Worm (Caenorhabditis elegans) whole organism, L4 larva: ENCODE data around the gene fkh-8.

Source experiments
- F10B5.3 ChIP-seq: sonication (generic microtip); optimal IDR thresholded peaks from 2 replicates; lab custom pipeline; 2016; ENCODE audit warnings: mild to moderate bottlenecking, missing genetic modification characterization, missing compliant biosample characterization
- R02D3.7 ChIP-seq: fragments of 150-350 bp; sonication (generic microtip); optimal IDR thresholded peaks from 3 replicates; lab custom pipeline; 2014; ENCODE audit warnings: missing biosample characterization, missing genetic modification characterization
- Y48G9A.11 ChIP-seq: fragments of 200-800 bp; sonication (Bioruptor generic); IDR thresholded peaks from 2 replicates; pipeline ENCODE4 v1.3.6; 2022; ENCODE audit warnings: missing genetic modification reagents, missing genetic modification characterization, missing compliant biosample characterization
- aha-1 ChIP-seq: fragments of 150-350 bp; peaks from one replicate; lab custom pipeline; 2014; ENCODE audit warnings: missing biosample characterization, missing genetic modification characterization
- attf-4 ChIP-seq: sonication (generic microtip); optimal IDR thresholded peaks from 3 replicates; lab custom pipeline; 2017; ENCODE audit warnings: missing biosample characterization, missing genetic modification characterization
- ceh-28 ChIP-seq: fragments of 150-350 bp; optimal IDR thresholded peaks from 2 replicates; lab custom pipeline; 2014; ENCODE audit warnings: missing biosample characterization, missing genetic modification reagents, missing genetic modification characterization
- ceh-32 ChIP-seq: sonication (generic microtip); optimal IDR thresholded peaks from 2 replicates; lab custom pipeline; 2016; ENCODE audit warnings: mild to moderate bottlenecking, missing genetic modification characterization, missing compliant biosample characterization; ENCODE audit not compliant: poor library complexity
- ces-1 ChIP-seq: fragments of 150-350 bp; sonication (generic microtip); optimal IDR thresholded peaks from 4 replicates; lab custom pipeline; 2014; ENCODE audit warnings: missing biosample characterization, missing genetic modification reagents, missing genetic modification characterization
- daf-16 ChIP-seq, 3 experiments: sonication (generic microtip); optimal IDR thresholded peaks; 2 replicates each; lab custom pipeline; 2016 to 2017; ENCODE audit warnings: missing genetic modification characterization in 3 of 3, missing genetic modification reagents in 3 of 3, mild to moderate bottlenecking in 2 of 3, missing compliant biosample characterization in 2 of 3, missing biosample characterization in 1 of 3, moderate library complexity in 1 of 3
- dmd-6 ChIP-seq: fragments of 200-800 bp; sonication (Bioruptor generic); IDR thresholded peaks from 2 replicates; pipeline ENCODE4 v1.3.6; 2022; ENCODE audit warnings: missing genetic modification reagents, missing genetic modification characterization, missing compliant biosample characterization
- dpl-1 ChIP-seq: fragments of 150-350 bp; optimal IDR thresholded peaks from 2 replicates; lab custom pipeline; 2014; ENCODE audit warnings: missing biosample characterization, missing genetic modification reagents, missing genetic modification characterization
- dve-1 ChIP-seq: sonication (generic microtip); optimal IDR thresholded peaks from 2 replicates; lab custom pipeline; 2017; ENCODE audit warnings: antibody characterized with exemption, mild to moderate bottlenecking, missing genetic modification characterization, missing compliant biosample characterization; ENCODE audit not compliant: insufficient read depth
- fkh-10 ChIP-seq: fragments of 150-350 bp; optimal IDR thresholded peaks from 2 replicates; lab custom pipeline; 2014; ENCODE audit warnings: missing biosample characterization, missing genetic modification reagents, missing genetic modification characterization
- fos-1 ChIP-seq: fragments of 150-350 bp; optimal IDR thresholded peaks from 2 replicates; lab custom pipeline; 2014; ENCODE audit warnings: missing biosample characterization, missing genetic modification characterization
- gei-8 ChIP-seq: fragments of 200-800 bp; sonication (Bioruptor generic); optimal IDR thresholded peaks from 2 replicates; lab custom pipeline; 2018; ENCODE audit warnings: mild to moderate bottlenecking, missing genetic modification characterization, missing compliant biosample characterization
- hif-1 ChIP-seq, 2 experiments: sonication (generic microtip); optimal IDR thresholded peaks; 2 replicates each; lab custom pipeline; 2016 to 2017; ENCODE audit warnings: missing compliant biosample characterization in 2 of 2, missing genetic modification characterization in 2 of 2, missing genetic modification reagents in 2 of 2, missing genotype in 2 of 2, mild to moderate bottlenecking in 1 of 2
- lim-7 ChIP-seq: fragments of 200-800 bp; sonication (Bioruptor generic); IDR thresholded peaks from 2 replicates; pipeline ENCODE4 v1.3.6; 2022; ENCODE audit warnings: missing genetic modification characterization, missing compliant biosample characterization
- lin-1 ChIP-seq: fragments of 200-800 bp; sonication (Bioruptor generic); IDR thresholded peaks from 2 replicates; pipeline ENCODE4 v1.3.6; 2022; ENCODE audit warnings: missing genetic modification reagents, missing genetic modification characterization, missing compliant biosample characterization
- mdl-1 ChIP-seq, 2 experiments: fragments of 150-350 bp in 1 of 2; sonication (generic microtip) in 1 of 2; optimal IDR thresholded peaks; 2 replicates each; lab custom pipeline; 2014 to 2017; ENCODE audit warnings: missing biosample characterization in 2 of 2, missing genetic modification characterization in 2 of 2
- mep-1 ChIP-seq: fragments of 150-350 bp; sonication (generic microtip); optimal IDR thresholded peaks from 3 replicates; lab custom pipeline; 2014; ENCODE audit warnings: missing biosample characterization, missing genetic modification characterization
- mes-2 ChIP-seq: sonication (generic microtip); optimal IDR thresholded peaks from 2 replicates; lab custom pipeline; 2016; ENCODE audit warnings: missing genotype, mild to moderate bottlenecking, missing genetic modification characterization, missing compliant biosample characterization; ENCODE audit not compliant: poor library complexity, severe bottlenecking
- nhr-11 ChIP-seq: fragments of 150-350 bp; optimal IDR thresholded peaks from 2 replicates; lab custom pipeline; 2014; ENCODE audit warnings: missing biosample characterization, missing genetic modification characterization
- nhr-25 ChIP-seq: sonication (generic microtip); optimal IDR thresholded peaks from 2 replicates; lab custom pipeline; 2017; ENCODE audit warnings: missing genetic modification characterization, mild to moderate bottlenecking, missing compliant biosample characterization, antibody characterized with exemption, moderate library complexity, borderline replicate concordance; ENCODE audit not compliant: insufficient read depth
- nhr-41 ChIP-seq: fragments of 200-800 bp; sonication (Bioruptor generic); IDR thresholded peaks from 2 replicates; pipeline ENCODE4 v1.3.6; 2022; ENCODE audit warnings: missing genetic modification reagents, missing genetic modification characterization, missing compliant biosample characterization
- nhr-48 ChIP-seq: sonication (generic microtip); optimal IDR thresholded peaks from 2 replicates; lab custom pipeline; 2016; ENCODE audit warnings: mild to moderate bottlenecking, missing genetic modification characterization, missing compliant biosample characterization
- nhr-6 ChIP-seq: fragments of 150-350 bp; optimal IDR thresholded peaks from 2 replicates; lab custom pipeline; 2014; ENCODE audit warnings: missing biosample characterization, missing genetic modification characterization
- nhr-76 ChIP-seq: fragments of 150-350 bp; optimal IDR thresholded peaks from 2 replicates; lab custom pipeline; 2014; ENCODE audit warnings: missing biosample characterization, missing genetic modification characterization
- pha-4 ChIP-seq, 2 experiments: fragments of 150-350 bp in 1 of 2; fragments of 200-800 bp in 1 of 2; sonication (Bioruptor generic) in 1 of 2; IDR thresholded peaks in 1 of 2; optimal IDR thresholded peaks in 1 of 2; 2 replicates each; pipeline versions ENCODE4 v1.3.6 to Lab custom; 2014 to 2022; ENCODE audit warnings: missing genetic modification characterization in 2 of 2, missing genetic modification reagents in 2 of 2, missing biosample characterization in 1 of 2, missing compliant biosample characterization in 1 of 2
- pqm-1 ChIP-seq: sonication (generic microtip); optimal IDR thresholded peaks from 2 replicates; lab custom pipeline; 2017; ENCODE audit warnings: missing biosample characterization, missing genetic modification characterization
- sdz-12 ChIP-seq: fragments of 200-800 bp; sonication (Bioruptor generic); optimal IDR thresholded peaks from 2 replicates; lab custom pipeline; 2018; ENCODE audit warnings: mild to moderate bottlenecking, missing genetic modification characterization, missing compliant biosample characterization
- set-16 ChIP-seq: fragments of 200-800 bp; sonication (Bioruptor generic); IDR thresholded peaks from 2 replicates; pipeline ENCODE4 v1.3.6; 2022; ENCODE audit warnings: missing genetic modification reagents, missing genetic modification characterization, missing compliant biosample characterization
- skn-1 ChIP-seq: fragments of 150-350 bp; optimal IDR thresholded peaks from 2 replicates; lab custom pipeline; 2014; ENCODE audit warnings: missing biosample characterization, missing genetic modification characterization
- spr-1 ChIP-seq: sonication (generic microtip); optimal IDR thresholded peaks from 2 replicates; lab custom pipeline; 2016; ENCODE audit warnings: mild to moderate bottlenecking, missing genetic modification characterization, missing compliant biosample characterization
- unc-62 ChIP-seq, 3 experiments: fragments of 150-350 bp in 1 of 3; sonication (generic microtip); optimal IDR thresholded peaks in 2 of 3; peaks in 1 of 3; 1 replicate in 1 of 3; 2 replicates in 2 of 3; lab custom pipeline; 2014 to 2017; ENCODE audit warnings: missing biosample characterization in 3 of 3, missing genetic modification characterization in 3 of 3, missing genetic modification reagents in 3 of 3, missing genotype in 1 of 3
- zfp-3 ChIP-seq: fragments of 200-800 bp; sonication (Bioruptor generic); conservative IDR thresholded peaks from 2 replicates; pipeline ENCODE4 v1.3.6; 2022; ENCODE audit warnings: missing genetic modification reagents, missing genetic modification characterization, missing compliant biosample characterization
- zip-11 ChIP-seq: fragments of 200-800 bp; sonication (Bioruptor generic); IDR thresholded peaks from 2 replicates; pipeline ENCODE4 v1.3.6; 2022; ENCODE audit warnings: missing genetic modification characterization, missing compliant biosample characterization

Gene fkh-8

DNA sequence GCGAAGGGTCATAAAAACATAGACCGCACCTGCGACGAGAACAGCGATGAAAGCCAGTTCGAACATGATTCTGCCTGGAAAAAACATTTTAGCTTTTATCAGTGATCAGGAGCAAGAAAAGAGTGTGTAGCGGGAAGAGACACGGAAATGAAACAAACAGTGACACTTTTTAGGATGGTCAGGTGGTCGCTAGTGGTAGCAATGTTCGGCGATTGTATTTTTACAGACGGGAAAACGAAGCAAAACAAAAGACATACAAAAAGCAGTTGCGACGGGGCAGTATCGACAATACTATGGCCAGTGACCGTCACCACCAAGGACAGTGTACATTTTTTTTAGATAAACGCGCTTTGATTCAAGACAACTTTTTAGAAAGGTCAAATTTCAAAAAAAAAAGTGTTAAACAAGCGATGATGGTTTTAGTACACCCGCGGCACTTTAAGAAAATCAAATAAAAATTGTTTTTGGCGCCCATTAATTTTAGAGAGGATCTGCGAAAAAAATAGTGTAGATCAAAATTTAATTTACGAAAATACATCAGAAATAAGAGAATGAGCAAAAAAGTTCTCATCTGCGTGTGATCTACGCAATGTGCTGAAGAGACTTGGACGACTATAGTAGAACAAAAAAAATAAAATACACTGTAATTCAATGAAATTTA lies 44.4 kb upstream of the fkh-8 start, which contains the start of gene T24H7.9 (continued):
- TF ChIP-seq skn-1 (tag; lab: Kevin White, UChicago) (no peak), mep-1 (tag; lab: Kevin White, UChicago) (peak; percentile 8), lin-1 (GFP tag; lab: Robert Waterston, UW) (0 out of 2 replicates have a peak, but pooled peaks have one; percentile 41), pha-4 (GFP tag; IDR thresholded peaks at IDR 0.05; lab: Robert Waterston, UW) (no peak), pha-4 (tag; optimal IDR thresholded peaks at IDR 0.05; lab: Kevin White, UChicago) (no peak), spr-1 (tag; lab: Kevin White, UChicago) (no peak), pqm-1 (tag; lab: Kevin White, UChicago) (no peak), F10B5.3 (tag; lab: Kevin White, UChicago) (no peak), attf-4 (tag; lab: Kevin White, UChicago) (no peak), fkh-10 (no peak), zip-11 (GFP tag; lab: Robert Waterston, UW) (no peak), nhr-48 (no peak), nhr-11 (no peak), hif-1 (tag; optimal IDR thresholded peaks at IDR 0.05; lab: Kevin White, UChicago) (no peak), lim-7 (no peak), gei-8 (no peak), mes-2 (peak; percentile 23), dmd-6 (GFP tag; lab: Robert Waterston, UW) (peak; percentile 37; the same call in 1 of the 2 replicates), set-16 (GFP tag; lab: Robert Waterston, UW) (no peak), nhr-6 (no peak), mdl-1 (tag; optimal IDR thresholded peaks at IDR 0.05; lab: Kevin White, UChicago) (no peak), fos-1 (tag; lab: Kevin White, UChicago) (no peak)

- TF ChIP-seq gei-8 (no peak), ces-1 (GFP tag; lab: Kevin White, UChicago) (peak; percentile 26)
Measured at ce11 chrII:6230116-6230515, 38.9 kb upstream of the fkh-8 start.

- TF ChIP-seq dve-1 (tag; lab: Kevin White, UChicago) = no peak
- TF ChIP-seq fkh-10 = peak; percentile 32
- TF ChIP-seq sdz-12 (GFP tag; lab: Kevin White, UChicago) = no peak
- TF ChIP-seq zfp-3 (GFP tag; lab: Robert Waterston, UW) = no peak
- peak; percentile 28 for TF ChIP-seq aha-1
- no peak for TF ChIP-seq nhr-41 (GFP tag; lab: Robert Waterston, UW)
- no peak for TF ChIP-seq ceh-32
- TF ChIP-seq skn-1 (tag; lab: Kevin White, UChicago) = no peak
Measured at ce11 chrII:6226995-6227394, 35.8 kb upstream of the fkh-8 start, which contains the start of gene srsy-2. Gene srsy-2, minus strand, starts transcription at chrII:6227095.

DNA sequence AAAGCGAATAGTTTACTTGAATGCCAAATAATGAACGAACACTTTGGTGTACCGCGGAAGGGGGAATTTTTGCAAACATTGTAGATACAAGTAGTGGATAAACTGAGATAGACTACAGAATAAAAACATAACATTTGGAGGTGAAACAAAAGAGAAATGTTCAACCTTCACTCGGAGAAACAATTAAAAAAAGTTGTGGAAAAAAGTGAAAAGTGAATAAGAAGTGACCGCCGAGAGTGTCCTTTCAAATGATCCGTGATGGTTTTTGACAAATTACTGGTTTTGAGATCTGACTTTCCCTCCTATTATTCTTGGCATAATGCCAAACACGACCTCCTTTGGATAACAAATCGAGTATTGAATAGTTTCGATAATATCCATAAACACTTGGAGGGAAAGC lies 32.6 kb upstream of the fkh-8 start:
- TF ChIP-seq fkh-10 (no peak), R02D3.7 (tag; lab: Kevin White, UChicago) (no peak)

DNA sequence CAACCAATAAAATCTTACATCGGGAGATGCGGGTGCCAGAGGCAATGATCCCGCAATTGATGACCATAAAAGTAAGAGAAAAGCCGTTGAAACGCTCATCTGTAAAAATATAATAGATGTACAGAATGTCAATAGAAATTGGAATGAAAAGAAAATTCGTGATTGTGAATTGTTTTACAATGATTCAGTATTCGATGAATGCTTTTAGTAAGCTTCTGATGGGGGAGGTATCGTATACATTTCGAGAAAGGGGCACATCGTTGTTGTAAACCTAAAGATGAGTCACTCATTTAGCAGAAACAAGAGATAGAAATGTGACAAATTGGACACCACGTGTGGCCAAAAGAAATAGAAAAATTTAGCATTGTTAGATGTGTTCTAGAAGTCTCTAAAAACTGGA lies 31.4 kb upstream of the fkh-8 start, which contains the start of gene C30B5.6:
Gene C30B5.6 (minus strand): TSS at position 101 of the 400 bp plus-strand sequence.
- no peak for TF ChIP-seq ceh-28 (tag; lab: Kevin White, UChicago)
- peak; percentile 29 for TF ChIP-seq aha-1

DNA sequence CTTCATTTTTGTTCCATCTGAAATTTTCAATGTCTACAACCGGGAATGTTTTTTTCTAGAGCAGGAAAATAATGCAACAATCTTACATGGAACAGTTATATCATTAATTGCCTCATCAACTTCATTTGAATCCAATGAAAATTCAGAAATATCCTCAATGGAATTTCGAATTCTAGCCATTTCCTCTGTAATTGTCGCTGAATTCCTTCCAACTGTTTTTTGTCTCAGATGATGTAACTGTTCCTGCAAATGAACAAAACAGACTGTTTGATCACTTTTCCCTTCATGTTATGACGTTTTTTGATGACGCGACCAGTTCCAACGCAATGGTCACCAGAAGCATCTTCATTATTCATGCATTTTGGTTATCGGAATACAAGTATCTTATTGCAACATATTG lies 30.3 kb upstream of the fkh-8 start:
- TF ChIP-seq nhr-76 (tag; lab: Kevin White, UChicago) (no peak), daf-16 (GFP tag; optimal IDR thresholded peaks at IDR 0.05; lab: Kevin White, UChicago) (no peak), daf-16 (tag; optimal IDR thresholded peaks at IDR 0.05; lab: Kevin White, UChicago) (no peak), nhr-25 (tag; lab: Kevin White, UChicago) (no peak), dpl-1 (no peak), unc-62 (GFP tag; optimal IDR thresholded peaks at IDR 0.05 in 1 of 2; lab: Kevin White, UChicago) (peak in 1 of 2 experiments; percentile 92), unc-62 (tag; optimal IDR thresholded peaks at IDR 0.05; lab: Kevin White, UChicago) (no peak), Y48G9A.11 (GFP tag; lab: Robert Waterston, UW) (no peak), pqm-1 (tag; lab: Kevin White, UChicago) (no peak)
- TF ChIP-seq, all 104 proteins: peak for 1
